Fruit fly (Drosophila melanogaster): Measurements from ENCODE around the gene CG42467.

- no peak for TF ChIP-seq OdsH (GFP tag; optimal IDR thresholded peaks at IDR 0.05)
- TF ChIP-seq Dfd (GFP tag; optimal IDR thresholded peaks at IDR 0.05): no peak
- no peak for TF ChIP-seq woc (GFP tag; optimal IDR thresholded peaks at IDR 0.05)
- TF ChIP-seq sv (GFP tag; optimal IDR thresholded peaks at IDR 0.05): no peak
- TF ChIP-seq HLH106 (tag; optimal IDR thresholded peaks at IDR 0.05): no peak
- TF ChIP-seq psq (GFP tag; optimal IDR thresholded peaks at IDR 0.05): no peak
- no peak for TF ChIP-seq h (GFP tag; optimal IDR thresholded peaks at IDR 0.05)
Observed at dm6 chr2L:3700374-3700773, 716 bp upstream of the CG42467 start, which contains the start of gene Sfp24C1.

All from whole organism, wandering third instar larva.